Fruit fly (Drosophila melanogaster) whole organism, embryonic: ENCODE results near the gene CG31267.

Experiments used
- Blimp-1 ChIP-seq: fragments of 200-800 bp; sonication (Bioruptor generic); optimal IDR thresholded peaks from 3 replicates; lab custom pipeline; 2018; ENCODE audit warnings: missing biosample characterization, missing genetic modification characterization, mild to moderate bottlenecking, moderate library complexity, missing genetic modification reagents
- Bteb2 ChIP-seq: fragments of 200-800 bp; sonication (Bioruptor generic); optimal IDR thresholded peaks from 2 replicates; lab custom pipeline; 2016; ENCODE audit warnings: missing biosample characterization, missing genetic modification characterization
- CG10431 ChIP-seq: fragments of 200-800 bp; sonication (Bioruptor generic); optimal IDR thresholded peaks from 3 replicates; lab custom pipeline; 2018; ENCODE audit warnings: missing biosample characterization, mild to moderate bottlenecking, missing genetic modification characterization
- CG13894 ChIP-seq: fragments of 200-800 bp; sonication (Bioruptor generic); optimal IDR thresholded peaks from 3 replicates; lab custom pipeline; 2018; ENCODE audit warnings: missing biosample characterization, mild to moderate bottlenecking, missing genetic modification characterization, moderate library complexity
- CG14710 ChIP-seq: fragments of 200-800 bp; sonication (Bioruptor generic); optimal IDR thresholded peaks from 3 replicates; lab custom pipeline; 2019; ENCODE audit warnings: missing biosample characterization, mild to moderate bottlenecking, missing genetic modification characterization, moderate library complexity
- CG15601 ChIP-seq: fragments of 200-800 bp; sonication (Bioruptor generic); optimal IDR thresholded peaks from 3 replicates; lab custom pipeline; 2019; ENCODE audit warnings: missing biosample characterization, mild to moderate bottlenecking, missing genetic modification characterization, moderate library complexity
- CG16863 ChIP-seq: fragments of 200-800 bp; sonication (Bioruptor generic); optimal IDR thresholded peaks from 3 replicates; lab custom pipeline; 2016; ENCODE audit warnings: missing biosample characterization, missing genetic modification characterization
- CG17361 ChIP-seq: fragments of 200-800 bp; sonication (Bioruptor generic); IDR thresholded peaks from 3 replicates; pipeline ENCODE4 v1.3.6; 2022; ENCODE audit warnings: missing biosample characterization, missing genetic modification characterization
- CG17912 ChIP-seq: fragments of 200-800 bp; sonication (Bioruptor generic); optimal IDR thresholded peaks from 2 replicates; lab custom pipeline; 2018; ENCODE audit warnings: missing biosample characterization, mild to moderate bottlenecking, missing genetic modification characterization
- CG1792 ChIP-seq: fragments of 200-800 bp; sonication (Bioruptor generic); optimal IDR thresholded peaks from 2 replicates; lab custom pipeline; 2016; ENCODE audit warnings: missing biosample characterization, missing genetic modification characterization
- CG30020 ChIP-seq: fragments of 200-800 bp; optimal IDR thresholded peaks from 2 replicates; lab custom pipeline; 2019; ENCODE audit warnings: missing biosample characterization, mild to moderate bottlenecking, missing genetic modification characterization, moderate library complexity
- CG31224 ChIP-seq: fragments of 200-800 bp; sonication (Bioruptor generic); IDR thresholded peaks from 2 replicates; pipeline ENCODE4 v1.3.6; 2022; ENCODE audit warnings: missing biosample characterization, missing genetic modification characterization
- CG3163 ChIP-seq: fragments of 200-800 bp; sonication (Bioruptor generic); optimal IDR thresholded peaks from 3 replicates; lab custom pipeline; 2016; ENCODE audit warnings: missing biosample characterization, missing genetic modification characterization
- CG4617 ChIP-seq: fragments of 200-800 bp; sonication (Bioruptor generic); optimal IDR thresholded peaks from 3 replicates; lab custom pipeline; 2016; ENCODE audit warnings: missing biosample characterization, missing genetic modification characterization, borderline replicate concordance
- CG4854 ChIP-seq: fragments of 200-800 bp; sonication (Bioruptor generic); optimal IDR thresholded peaks from 2 replicates; lab custom pipeline; 2016; ENCODE audit warnings: missing biosample characterization, missing genetic modification characterization, inconsistent platforms
- CG5180 ChIP-seq: fragments of 200-800 bp; sonication (Bioruptor generic); optimal IDR thresholded peaks from 3 replicates; lab custom pipeline; 2017; ENCODE audit warnings: missing biosample characterization, missing genetic modification characterization, mild to moderate bottlenecking, moderate library complexity, missing genetic modification reagents
- CG6272 ChIP-seq: fragments of 200-800 bp; sonication (Bioruptor generic); IDR thresholded peaks from 2 replicates; pipeline ENCODE4 v1.3.6; 2022; ENCODE audit warnings: missing biosample characterization, missing genetic modification characterization
- CG8924 ChIP-seq: fragments of 200-800 bp; optimal IDR thresholded peaks from 3 replicates; lab custom pipeline; 2019; ENCODE audit warnings: missing biosample characterization, mild to moderate bottlenecking, missing genetic modification characterization, moderate library complexity
- CG9727 ChIP-seq: fragments of 200-800 bp; sonication (Bioruptor generic); optimal IDR thresholded peaks from 3 replicates; lab custom pipeline; 2017; ENCODE audit warnings: missing biosample characterization, mild to moderate bottlenecking, missing genetic modification characterization
- Dad ChIP-seq: fragments of 200-800 bp; sonication (Bioruptor generic); optimal IDR thresholded peaks from 3 replicates; lab custom pipeline; 2016; ENCODE audit warnings: missing biosample characterization, missing genetic modification characterization
- Dref ChIP-seq: fragments of 200-800 bp; sonication (Bioruptor generic); IDR thresholded peaks from 2 replicates; pipeline ENCODE4 v1.3.6; 2022; ENCODE audit warnings: missing biosample characterization, missing genetic modification characterization
- Hand ChIP-seq: fragments of 200-800 bp; sonication (Bioruptor generic); optimal IDR thresholded peaks from 2 replicates; lab custom pipeline; 2017; ENCODE audit warnings: mild to moderate bottlenecking, missing biosample characterization, missing genetic modification reagents, missing genetic modification characterization
- Meics ChIP-seq: fragments of 200-800 bp; sonication (Bioruptor generic); optimal IDR thresholded peaks from 2 replicates; lab custom pipeline; 2017; ENCODE audit warnings: missing biosample characterization, mild to moderate bottlenecking, missing genetic modification characterization
- Nf-YC ChIP-seq: fragments of 200-800 bp; optimal IDR thresholded peaks from 3 replicates; lab custom pipeline; 2019; ENCODE audit warnings: missing biosample characterization, mild to moderate bottlenecking, missing genetic modification characterization, moderate library complexity
- Usf ChIP-seq: fragments of 200-800 bp; sonication (Bioruptor generic); optimal IDR thresholded peaks from 2 replicates; lab custom pipeline; 2017; ENCODE audit warnings: missing genotype, missing biosample characterization, missing genetic modification characterization
- Vsx1 ChIP-seq: fragments of 200-800 bp; sonication (Bioruptor generic); optimal IDR thresholded peaks from 2 replicates; lab custom pipeline; 2017; ENCODE audit warnings: missing biosample characterization, mild to moderate bottlenecking, missing genetic modification characterization, missing genetic modification reagents
- abd-A ChIP-seq: fragments of 200-800 bp; sonication (Bioruptor generic); optimal IDR thresholded peaks from 3 replicates; lab custom pipeline; 2019; ENCODE audit warnings: missing biosample characterization, mild to moderate bottlenecking, missing genetic modification characterization, moderate library complexity
- bigmax ChIP-seq: fragments of 200-800 bp; sonication (Bioruptor generic); optimal IDR thresholded peaks from 2 replicates; lab custom pipeline; 2018; ENCODE audit warnings: missing biosample characterization, mild to moderate bottlenecking, missing genetic modification characterization
- chinmo ChIP-seq: fragments of 200-800 bp; sonication (Bioruptor generic); IDR thresholded peaks from 4 replicates; pipeline ENCODE4 v1.3.6; 2022; ENCODE audit warnings: missing biosample characterization, missing genetic modification characterization; ENCODE audit not compliant: partially characterized antibody
- corto ChIP-seq: fragments of 200-800 bp; sonication (Bioruptor generic); optimal IDR thresholded peaks from 2 replicates; lab custom pipeline; 2016; ENCODE audit warnings: missing biosample characterization, mild to moderate bottlenecking, missing genetic modification characterization, moderate library complexity
- dmrt99B ChIP-seq: fragments of 200-800 bp; sonication (Bioruptor generic); optimal IDR thresholded peaks from 2 replicates; lab custom pipeline; 2018; ENCODE audit warnings: missing biosample characterization, mild to moderate bottlenecking, missing genetic modification characterization, moderate library complexity
- dysf ChIP-seq: fragments of 200-800 bp; sonication (Bioruptor generic); IDR thresholded peaks from 3 replicates; pipeline ENCODE4 v1.3.6; 2022; ENCODE audit warnings: missing biosample characterization, missing genetic modification characterization
- esg ChIP-seq: fragments of 200-800 bp; sonication (Bioruptor generic); conservative IDR thresholded peaks from 2 replicates; pipeline ENCODE4 v1.3.6; 2022; ENCODE audit warnings: missing biosample characterization, missing genetic modification characterization
- ewg ChIP-seq: fragments of 200-800 bp; sonication (Bioruptor generic); optimal IDR thresholded peaks from 3 replicates; lab custom pipeline; 2017; ENCODE audit warnings: mild to moderate bottlenecking, missing biosample characterization, missing genetic modification reagents, missing genetic modification characterization
- fd102C ChIP-seq: fragments of 200-800 bp; sonication (Bioruptor generic); optimal IDR thresholded peaks from 2 replicates; lab custom pipeline; 2018; ENCODE audit warnings: missing biosample characterization, mild to moderate bottlenecking, missing genetic modification characterization, moderate library complexity
- fd3F ChIP-seq: fragments of 200-800 bp; sonication (Bioruptor generic); optimal IDR thresholded peaks from 2 replicates; lab custom pipeline; 2018; ENCODE audit warnings: missing biosample characterization, mild to moderate bottlenecking, missing genetic modification characterization, moderate library complexity
- gem ChIP-seq: fragments of 200-800 bp; sonication (Bioruptor generic); optimal IDR thresholded peaks from 2 replicates; lab custom pipeline; 2019; ENCODE audit warnings: missing biosample characterization, mild to moderate bottlenecking, missing genetic modification characterization, moderate library complexity
- gro ChIP-seq: fragments of 200-800 bp; sonication (Bioruptor generic); optimal IDR thresholded peaks from 2 replicates; lab custom pipeline; 2016; ENCODE audit warnings: missing biosample characterization, missing genetic modification characterization
- gsb ChIP-seq: fragments of 200-800 bp; sonication (Bioruptor generic); IDR thresholded peaks from 2 replicates; pipeline ENCODE4 v1.3.6; 2022; ENCODE audit warnings: missing biosample characterization, missing genetic modification characterization
- gt ChIP-seq: fragments of 200-800 bp; sonication (Bioruptor generic); IDR thresholded peaks from 2 replicates; pipeline ENCODE4 v1.3.6; 2022; ENCODE audit warnings: missing biosample characterization, missing genetic modification characterization
- mld ChIP-seq: fragments of 200-800 bp; sonication (Bioruptor generic); IDR thresholded peaks from 3 replicates; pipeline ENCODE4 v1.3.6; 2022; ENCODE audit warnings: missing biosample characterization, missing genetic modification characterization; ENCODE audit not compliant: partially characterized antibody
- prd ChIP-seq, 3 experiments: fragments of >200 bp in 2 of 3; fragments of 200-800 bp in 1 of 3; sonication (Bioruptor generic) in 1 of 3; optimal IDR thresholded peaks in 2 of 3; IDR thresholded peaks in 1 of 3; 2 replicates in 2 of 3; 3 replicates in 1 of 3; pipeline versions ENCODE4 v1.3.6 to Lab custom; 2017 to 2022; ENCODE audit warnings: missing biosample characterization in 1 of 3, missing genetic modification characterization in 1 of 3
- repo ChIP-seq: fragments of 200-800 bp; sonication (Bioruptor generic); optimal IDR thresholded peaks from 2 replicates; lab custom pipeline; 2016; ENCODE audit warnings: missing biosample characterization, missing genetic modification characterization
- sd ChIP-seq: fragments of 200-800 bp; sonication (Bioruptor generic); optimal IDR thresholded peaks from 3 replicates; lab custom pipeline; 2018; ENCODE audit warnings: missing biosample characterization, mild to moderate bottlenecking, missing genetic modification characterization, moderate library complexity
- sob ChIP-seq: fragments of 200-800 bp; sonication (Bioruptor generic); IDR thresholded peaks from 2 replicates; pipeline ENCODE4 v1.3.6; 2022; ENCODE audit warnings: missing biosample characterization, missing genetic modification characterization
- tna ChIP-seq: fragments of 200-800 bp; sonication (Bioruptor generic); IDR thresholded peaks from 2 replicates; pipeline ENCODE4 v1.3.6; 2022; ENCODE audit warnings: missing biosample characterization, missing genetic modification characterization; ENCODE audit not compliant: partially characterized antibody
- tup ChIP-seq: fragments of 200-800 bp; sonication (Bioruptor generic); optimal IDR thresholded peaks from 2 replicates; lab custom pipeline; 2016; ENCODE audit warnings: missing biosample characterization, mild to moderate bottlenecking, missing genetic modification characterization, moderate library complexity
- vvl ChIP-seq: fragments of 200-800 bp; sonication (Bioruptor generic); IDR thresholded peaks from 2 replicates; pipeline ENCODE4 v1.3.6; 2022; ENCODE audit warnings: missing biosample characterization, missing genetic modification characterization
- wor ChIP-seq: fragments of 200-800 bp; sonication (Bioruptor generic); IDR thresholded peaks from 2 replicates; pipeline ENCODE4 v1.3.6; 2022; ENCODE audit warnings: missing biosample characterization, missing genetic modification characterization

The CG31267 gene

dm6 chr3R:17117607-17118327, 16.2 kb upstream of the CG31267 start (continued):
- TF ChIP-seq dmrt99B (no peak), CG14710 (tag; lab: Kevin White, UChicago) (peak; percentile 22), Usf (GFP tag; lab: Kevin White, UChicago) (no peak), CG8924 (tag; lab: Kevin White, UChicago) (peak; percentile 12), abd-A (no peak), gem (tag; lab: Kevin White, UChicago) (peak; percentile 62), Meics (GFP tag; lab: Kevin White, UChicago) (peak; percentile 2), gt (GFP tag; lab: Robert Waterston, UW) (no peak), tna (no peak), tup (GFP tag; lab: Kevin White, UChicago) (no peak), CG30020 (tag; lab: Kevin White, UChicago) (no peak), corto (GFP tag; lab: Kevin White, UChicago) (no peak), mld (GFP tag; lab: Robert Waterston, UW) (no peak), Vsx1 (GFP tag; lab: Kevin White, UChicago) (no peak), CG6272 (GFP tag; lab: Robert Waterston, UW) (no peak), CG31224 (GFP tag; lab: Robert Waterston, UW) (no peak), Blimp-1 (peak; percentile 39), fd3F (no peak), bigmax (no peak), CG17361 (GFP tag; lab: Robert Waterston, UW) (peak; percentile 69; the same call in 2 of the 3 replicates), chinmo (GFP tag; lab: Robert Waterston, UW) (no peak), CG10431 (GFP tag; lab: Kevin White, UChicago) (no peak), fd102C (no peak), sd (tag; lab: Kevin White, UChicago) (no peak), sob (GFP tag; lab: Robert Waterston, UW) (no peak), CG4854 (GFP tag; lab: Kevin White, UChicago) (no peak), Dref (GFP tag; lab: Robert Waterston, UW) (no peak), Dad (no peak), CG9727 (GFP tag; lab: Kevin White, UChicago) (no peak), prd (optimal IDR thresholded peaks at IDR 0.05; lab: Kevin White, UChicago) (no peak), prd (GFP tag; IDR thresholded peaks at IDR 0.05; lab: Robert Waterston, UW) (no peak), Bteb2 (GFP tag; lab: Kevin White, UChicago) (no peak), dysf (GFP tag; lab: Robert Waterston, UW) (no peak), Nf-YC (tag; lab: Kevin White, UChicago) (no peak), CG13894 (tag; lab: Kevin White, UChicago) (no peak), gsb (GFP tag; lab: Robert Waterston, UW) (no peak), gro (no peak), vvl (0 out of 2 replicates have a peak, but pooled peaks have one; percentile 13), esg (GFP tag; lab: Robert Waterston, UW) (no peak), CG5180 (no peak), CG16863 (GFP tag; lab: Kevin White, UChicago) (no peak), wor (GFP tag; lab: Robert Waterston, UW) (no peak), CG4617 (no peak), CG3163 (GFP tag; lab: Kevin White, UChicago) (no peak), CG15601 (tag; lab: Kevin White, UChicago) (peak; percentile 29), CG1792 (GFP tag; lab: Kevin White, UChicago) (no peak), ewg (GFP tag; lab: Kevin White, UChicago) (no peak), CG17912 (GFP tag; lab: Kevin White, UChicago) (no peak), repo (GFP tag; lab: Kevin White, UChicago) (no peak), Hand (GFP tag; lab: Kevin White, UChicago) (no peak)
